Worm (Caenorhabditis elegans) whole organism, young adult: ENCODE measurements around the gene col-69.

ENCODE experiments used
- B0019.2 ChIP-seq: fragments of 200-800 bp; sonication (Bioruptor generic); conservative IDR thresholded peaks from 2 replicates; pipeline ENCODE4 v1.3.6; 2022; ENCODE audit warnings: missing genetic modification reagents, missing genetic modification characterization, missing compliant biosample characterization
- B0336.3 ChIP-seq: fragments of 200-800 bp; sonication (Bioruptor generic); IDR thresholded peaks from 2 replicates; pipeline ENCODE4 v1.3.6; 2022; ENCODE audit warnings: missing genetic modification characterization, missing compliant biosample characterization
- F33H1.4 ChIP-seq: fragments of 200-800 bp; sonication (Bioruptor generic); IDR thresholded peaks from 2 replicates; pipeline ENCODE4 v1.3.6; 2022; ENCODE audit warnings: missing genetic modification reagents, missing genetic modification characterization, missing compliant biosample characterization
- K12H6.12 ChIP-seq: fragments of 200-800 bp; sonication (Bioruptor generic); optimal IDR thresholded peaks from 2 replicates; lab custom pipeline; 2018; ENCODE audit warnings: mild to moderate bottlenecking, missing genetic modification characterization, missing compliant biosample characterization
- T07F8.4 ChIP-seq: sonication (generic microtip); optimal IDR thresholded peaks from 2 replicates; lab custom pipeline; 2016; ENCODE audit warnings: mild to moderate bottlenecking, missing genetic modification characterization, moderate library complexity, missing compliant biosample characterization
- T26A5.8 ChIP-seq: sonication (generic microtip); optimal IDR thresholded peaks from 2 replicates; lab custom pipeline; 2016; ENCODE audit warnings: missing genetic modification characterization, missing compliant biosample characterization
- attf-5 ChIP-seq: fragments of 200-800 bp; sonication (Bioruptor generic); optimal IDR thresholded peaks from 2 replicates; lab custom pipeline; 2018; ENCODE audit warnings: mild to moderate bottlenecking, missing genetic modification characterization, missing compliant biosample characterization
- attf-6 ChIP-seq: fragments of 200-800 bp; sonication (Bioruptor generic); IDR thresholded peaks from 2 replicates; pipeline ENCODE4 v1.3.6; 2022; ENCODE audit warnings: missing genetic modification reagents, missing genetic modification characterization, missing compliant biosample characterization
- ccch-3 ChIP-seq: fragments of 200-800 bp; sonication (Bioruptor generic); optimal IDR thresholded peaks from 2 replicates; lab custom pipeline; 2018; ENCODE audit warnings: mild to moderate bottlenecking, missing genetic modification characterization, missing compliant biosample characterization
- ceh-27 ChIP-seq: fragments of 200-800 bp; sonication (Bioruptor generic); optimal IDR thresholded peaks from 2 replicates; lab custom pipeline; 2018; ENCODE audit warnings: mild to moderate bottlenecking, missing genetic modification characterization, moderate library complexity, missing compliant biosample characterization
- ceh-40 ChIP-seq: fragments of 200-800 bp; sonication (Bioruptor generic); IDR thresholded peaks from 2 replicates; pipeline ENCODE4 v1.3.6; 2022; ENCODE audit warnings: missing genetic modification characterization, missing compliant biosample characterization
- dpff-1 ChIP-seq: sonication (generic microtip); optimal IDR thresholded peaks from 2 replicates; lab custom pipeline; 2017; ENCODE audit warnings: mild to moderate bottlenecking, missing genetic modification characterization, missing compliant biosample characterization
- dpl-1 ChIP-seq: fragments of 150-350 bp; optimal IDR thresholded peaks from 2 replicates; lab custom pipeline; 2014; ENCODE audit warnings: missing biosample characterization, missing genetic modification reagents, missing genetic modification characterization
- ets-4 ChIP-seq: fragments of 200-800 bp; sonication (Bioruptor generic); optimal IDR thresholded peaks from 2 replicates; lab custom pipeline; 2018; ENCODE audit warnings: mild to moderate bottlenecking, missing genetic modification characterization, missing compliant biosample characterization
- hmg-1.2 ChIP-seq: fragments of 200-800 bp; sonication (Bioruptor generic); IDR thresholded peaks from 2 replicates; pipeline ENCODE4 v1.3.6; 2022; ENCODE audit warnings: missing genetic modification reagents, missing genetic modification characterization, missing compliant biosample characterization
- lin-26 ChIP-seq: fragments of 200-800 bp; sonication (Bioruptor generic); IDR thresholded peaks from 2 replicates; pipeline ENCODE4 v1.3.6; 2022; ENCODE audit warnings: missing genetic modification reagents, missing genetic modification characterization, missing compliant biosample characterization
- lin-35 ChIP-seq, 3 experiments: fragments of 150-350 bp in 2 of 3; sonication (generic microtip) in 1 of 3; optimal IDR thresholded peaks; 2 replicates each; lab custom pipeline; 2014 to 2018; ENCODE audit warnings: missing biosample characterization in 3 of 3, missing genetic modification characterization in 3 of 3, missing genetic modification reagents in 3 of 3
- lir-1 ChIP-seq: fragments of 200-800 bp; sonication (Bioruptor generic); conservative IDR thresholded peaks from 2 replicates; pipeline ENCODE4 v1.3.6; 2022; ENCODE audit warnings: missing genetic modification reagents, missing genetic modification characterization, missing compliant biosample characterization
- lsl-1 ChIP-seq: fragments of 200-800 bp; sonication (Bioruptor generic); optimal IDR thresholded peaks from 2 replicates; lab custom pipeline; 2018; ENCODE audit warnings: mild to moderate bottlenecking, missing genetic modification characterization, moderate library complexity, missing compliant biosample characterization
- madf-3 ChIP-seq: fragments of 200-800 bp; sonication (Bioruptor generic); IDR thresholded peaks from 2 replicates; pipeline ENCODE4 v1.3.6; 2022; ENCODE audit warnings: missing genetic modification reagents, missing genetic modification characterization, missing compliant biosample characterization
- mel-28 ChIP-seq: sonication (generic microtip); optimal IDR thresholded peaks from 2 replicates; lab custom pipeline; 2016; ENCODE audit warnings: borderline replicate concordance, mild to moderate bottlenecking, missing genetic modification characterization, missing compliant biosample characterization
- nfyb-1 ChIP-seq: fragments of 200-800 bp; sonication (Bioruptor generic); IDR thresholded peaks from 2 replicates; pipeline ENCODE4 v1.3.6; 2022; ENCODE audit warnings: missing genetic modification reagents, missing genetic modification characterization, missing compliant biosample characterization
- pbrm-1 ChIP-seq: fragments of 200-800 bp; sonication (Bioruptor generic); IDR thresholded peaks from 2 replicates; pipeline ENCODE4 v1.3.6; 2022; ENCODE audit warnings: missing genetic modification reagents, missing genetic modification characterization, missing compliant biosample characterization
- rpc-1 ChIP-seq, 2 experiments: fragments of 150-350 bp in 1 of 2; sonication (generic microtip) in 1 of 2; optimal IDR thresholded peaks; 2 replicates each; lab custom pipeline; 2014 to 2018; ENCODE audit warnings: missing biosample characterization in 1 of 2, missing genetic modification characterization in 1 of 2, missing genetic modification reagents in 1 of 2, missing genotype in 1 of 2
- sea-2 ChIP-seq: fragments of 200-800 bp; sonication (Bioruptor generic); IDR thresholded peaks from 2 replicates; pipeline ENCODE4 v1.3.6; 2022; ENCODE audit warnings: missing genetic modification characterization, missing compliant biosample characterization
- tbp1 ChIP-seq: fragments of 200-800 bp; sonication (Bioruptor generic); optimal IDR thresholded peaks from 2 replicates; lab custom pipeline; 2018; ENCODE audit warnings: mild to moderate bottlenecking, missing genetic modification characterization, missing compliant biosample characterization
- tlf-1 ChIP-seq: fragments of 200-800 bp; sonication (Bioruptor generic); optimal IDR thresholded peaks from 2 replicates; lab custom pipeline; 2018; ENCODE audit warnings: mild to moderate bottlenecking, missing genetic modification characterization, missing compliant biosample characterization
- zfh-2 ChIP-seq: fragments of 200-800 bp; sonication (Bioruptor generic); conservative IDR thresholded peaks from 2 replicates; pipeline ENCODE4 v1.3.6; 2022; ENCODE audit warnings: missing genetic modification reagents, missing genetic modification characterization, missing compliant biosample characterization
- ztf-28 ChIP-seq: fragments of 200-800 bp; sonication (Bioruptor generic); IDR thresholded peaks from 2 replicates; pipeline ENCODE4 v1.3.6; 2022; ENCODE audit warnings: missing genetic modification reagents, missing genetic modification characterization, missing compliant biosample characterization
- ztf-6 ChIP-seq: fragments of 200-800 bp; sonication (Bioruptor generic); IDR thresholded peaks from 2 replicates; pipeline ENCODE4 v1.3.6; 2022; ENCODE audit warnings: missing genetic modification reagents, missing genetic modification characterization, missing compliant biosample characterization

The col-69 gene

ce11 chrII:333853-334449 is 28.4 kb upstream of the col-69 start (continued):
- TF ChIP-seq mel-28, result no peak

ce11 chrII:332419-332818 is 26.9 kb upstream of the col-69 start, which contains the start of gene cbn-1:
Gene cbn-1, minus strand, starts transcription at chrII:332519.
- TF ChIP-seq ztf-6 (GFP tag; lab: Robert Waterston, UW) (no peak), dpff-1 (tag; lab: Kevin White, UChicago) (no peak), sea-2 (GFP tag; lab: Robert Waterston, UW) (no peak), attf-5 (GFP tag; lab: Kevin White, UChicago) (no peak), T07F8.4 (no peak), ceh-40 (GFP tag; lab: Robert Waterston, UW) (no peak), ccch-3 (GFP tag; lab: Kevin White, UChicago) (no peak)

ce11 chrII:325639-326350 is 20.2 kb upstream of the col-69 start, which contains the start of gene sgcb-1:
Gene sgcb-1, plus strand, starts transcription at chrII:326300.
- TF ChIP-seq F33H1.4 (no peak), hmg-1.2 (GFP tag; lab: Robert Waterston, UW) (peak; percentile 70), nfyb-1 (GFP tag; lab: Robert Waterston, UW) (no peak)

- TF ChIP-seq K12H6.12 (peak; percentile 37), hmg-1.2 (GFP tag; lab: Robert Waterston, UW) (peak; percentile 16; the same call in 1 of the 2 replicates), ceh-27 (peak; percentile 31), T26A5.8 (no peak), lin-26 (GFP tag; lab: Robert Waterston, UW) (no peak), lsl-1 (GFP tag; lab: Kevin White, UChicago) (no peak), B0019.2 (GFP tag; lab: Robert Waterston, UW) (no peak), zfh-2 (GFP tag; lab: Robert Waterston, UW) (no peak; the same call in 1 of the 2 replicates), ets-4 (GFP tag; lab: Kevin White, UChicago) (no peak), tlf-1 (GFP tag; lab: Kevin White, UChicago) (no peak), tbp1 (GFP tag; lab: Kevin White, UChicago) (no peak), T07F8.4 (no peak), lin-35 (GFP tag; optimal IDR thresholded peaks at IDR 0.05; lab: Kevin White, UChicago) (peak in 1 of 3 experiments; percentile 30), ztf-28 (GFP tag; lab: Robert Waterston, UW) (no peak), attf-6 (no peak), B0336.3 (GFP tag; lab: Robert Waterston, UW) (no peak), attf-5 (GFP tag; lab: Kevin White, UChicago) (peak; percentile 3)
Observed at ce11 chrII:323048-323776, 17.7 kb upstream of the col-69 start, which contains the start of gene K01A2.10. Gene K01A2.10, minus strand, starts transcription at chrII:323098.

ce11 chrII:321183-321582 is 15.6 kb upstream of the col-69 start:
- TF ChIP-seq hmg-1.2 (GFP tag; lab: Robert Waterston, UW) (0 out of 2 replicates have a peak, but pooled peaks have one; percentile 2), madf-3 (GFP tag; lab: Robert Waterston, UW) (no peak), B0336.3 (GFP tag; lab: Robert Waterston, UW) (0 out of 2 replicates have a peak, but pooled peaks have one; percentile 13)

- TF ChIP-seq hmg-1.2 (GFP tag; lab: Robert Waterston, UW) (0 out of 2 replicates have a peak, but pooled peaks have one; percentile 19), pbrm-1 (GFP tag; lab: Robert Waterston, UW) (no peak), dpl-1 (GFP tag; lab: Kevin White, UChicago) (no peak), rpc-1 (optimal IDR thresholded peaks at IDR 0.05; lab: Kevin White, UChicago) (no peak), rpc-1 (tag; optimal IDR thresholded peaks at IDR 0.05; lab: Kevin White, UChicago) (no peak), zfh-2 (GFP tag; lab: Robert Waterston, UW) (no peak), lir-1 (GFP tag; lab: Robert Waterston, UW) (no peak)
Observed at ce11 chrII:320783-321182, 15.2 kb upstream of the col-69 start.
